Worm (Caenorhabditis elegans): Measurements from ENCODE around the gene zgpa-1.

- TF ChIP-seq ztf-23 (GFP tag; IDR thresholded peaks at IDR 0.05) (no peak), T22C8.4 (GFP tag; IDR thresholded peaks at IDR 0.05) (no peak), klf-2 (GFP tag; conservative IDR thresholded peaks at IDR 0.05) (no peak), ztf-29 (GFP tag; IDR thresholded peaks at IDR 0.05) (no peak), flt-1 (GFP tag; IDR thresholded peaks at IDR 0.05) (no peak), ref-1 (GFP tag; conservative IDR thresholded peaks at IDR 0.05) (no peak), cog-1 (tag; optimal IDR thresholded peaks at IDR 0.05) (no peak), med-1 (GFP tag; optimal IDR thresholded peaks at IDR 0.05; ENCODE audit: insufficient read depth) (no peak)
Measured at ce11 chrIV:7791821-7792446, 20.7 kb downstream of the zgpa-1 start, which contains the start of gene C33H5.13.
